Fruit fly (Drosophila melanogaster): ENCODE results near the gene ScsbetaG.
A peak's percentile ranks its signal among the peaks of the same experiment; 100 is the strongest.

ScsbetaG gene

dm6 chr3L:5603860-5604415, 40.4 kb upstream of the ScsbetaG start, which contains the start of gene TM9SF3 (continued):
- TF ChIP-seq Trl (optimal IDR thresholded peaks at IDR 0.05) (no peak), Trl (GFP tag; optimal IDR thresholded peaks at IDR 0.05) (no peak), Hr78 (GFP tag; optimal IDR thresholded peaks at IDR 0.05) (no peak), vfl (GFP tag; optimal IDR thresholded peaks at IDR 0.05) (peak; percentile 13), Poxn (GFP tag; IDR thresholded peaks at IDR 0.05) (no peak), CG1024 (GFP tag; IDR thresholded peaks at IDR 0.05) (no peak), Abd-B (GFP tag; optimal IDR thresholded peaks at IDR 0.05) (no peak), Vsx1 (GFP tag; optimal IDR thresholded peaks at IDR 0.05) (no peak), ara (GFP tag; IDR thresholded peaks at IDR 0.05) (no peak), CG11723 (GFP tag; optimal IDR thresholded peaks at IDR 0.05) (no peak), CG12155 (GFP tag; optimal IDR thresholded peaks at IDR 0.05) (peak; percentile 34), zen (tag; optimal IDR thresholded peaks at IDR 0.05) (peak; percentile 5), BEAF-32 (GFP tag; optimal IDR thresholded peaks at IDR 0.05) (peak; percentile 95), CG15696 (tag; optimal IDR thresholded peaks at IDR 0.05) (peak; percentile 23), CG30403 (GFP tag; optimal IDR thresholded peaks at IDR 0.05) (peak; percentile 46), gsb-n (tag; optimal IDR thresholded peaks at IDR 0.05) (no peak), Dfd (GFP tag; optimal IDR thresholded peaks at IDR 0.05) (no peak), CG8944 (GFP tag; optimal IDR thresholded peaks at IDR 0.05) (no peak), hb (GFP tag; IDR thresholded peaks at IDR 0.05; ENCODE audit: partially characterized antibody) (peak; percentile 85), Rfx (GFP tag; IDR thresholded peaks at IDR 0.05) (peak; percentile 41; the same call in 1 of the 2 replicates), CG10979 (tag; optimal IDR thresholded peaks at IDR 0.05) (no peak), E2f2 (GFP tag; IDR thresholded peaks at IDR 0.05) (peak; percentile 92), CG3065 (GFP tag; optimal IDR thresholded peaks at IDR 0.05) (no peak), CG5245 (GFP tag; optimal IDR thresholded peaks at IDR 0.05) (no peak), dysf (GFP tag; IDR thresholded peaks at IDR 0.05) (no peak), Max (GFP tag; optimal IDR thresholded peaks at IDR 0.05) (peak; percentile 46), fru (optimal IDR thresholded peaks at IDR 0.05) (no peak), CG8359 (GFP tag; optimal IDR thresholded peaks at IDR 0.05; ENCODE audit: borderline replicate concordance) (no peak), psq (GFP tag; optimal IDR thresholded peaks at IDR 0.05) (no peak), CG10321 (GFP tag; IDR thresholded peaks at IDR 0.05) (no peak), CG2889 (GFP tag; IDR thresholded peaks at IDR 0.05) (no peak), Rx (GFP tag; IDR thresholded peaks at IDR 0.05) (no peak), CG3995 (GFP tag; optimal IDR thresholded peaks at IDR 0.05) (peak; percentile 100), CG8281 (tag; optimal IDR thresholded peaks at IDR 0.05) (no peak), CG4328 (GFP tag; optimal IDR thresholded peaks at IDR 0.05) (no peak), grau (tag; optimal IDR thresholded peaks at IDR 0.05) (no peak), CG10565 (GFP tag; optimal IDR thresholded peaks at IDR 0.05) (no peak), NK7.1 (GFP tag; optimal IDR thresholded peaks at IDR 0.05) (no peak), danr (GFP tag; IDR thresholded peaks at IDR 0.05) (no peak), Dll (GFP tag; IDR thresholded peaks at IDR 0.05; ENCODE audit: partially characterized antibody) (peak; percentile 92), sisA (GFP tag; IDR thresholded peaks at IDR 0.05) (no peak), Drgx (GFP tag; IDR thresholded peaks at IDR 0.05) (no peak), stwl (tag; optimal IDR thresholded peaks at IDR 0.05) (peak; percentile 39), dimm (GFP tag; IDR thresholded peaks at IDR 0.05) (no peak), gt (GFP tag; IDR thresholded peaks at IDR 0.05) (no peak), H15 (GFP tag; IDR thresholded peaks at IDR 0.05) (no peak), lola (GFP tag; optimal IDR thresholded peaks at IDR 0.05) (peak in 1 of 3 experiments; percentile 26), eyg (GFP tag; optimal IDR thresholded peaks at IDR 0.05) (no peak), CG10654 (GFP tag; optimal IDR thresholded peaks at IDR 0.05) (no peak), wdn (GFP tag; IDR thresholded peaks at IDR 0.05) (no peak), ewg (GFP tag; optimal IDR thresholded peaks at IDR 0.05) (no peak), luna (GFP tag; optimal IDR thresholded peaks at IDR 0.05) (no peak)

All from whole organism, embryonic.